Fruit fly (Drosophila melanogaster) whole organism, wandering third instar larva: ENCODE results near the gene dpy.
A peak's percentile ranks its signal among the peaks of the same experiment; 100 is the strongest.

Experiments used
- Dfd ChIP-seq: fragments of >200 bp; optimal IDR thresholded peaks from 2 replicates; lab custom pipeline; 2017; ENCODE audit warnings: missing biosample characterization, missing genetic modification characterization
- GATAd ChIP-seq: sonication (Bioruptor generic); optimal IDR thresholded peaks from 2 replicates; lab custom pipeline; 2016; ENCODE audit warnings: missing biosample characterization, missing genetic modification characterization
- HLH106 ChIP-seq: fragments of 200-800 bp; optimal IDR thresholded peaks from 3 replicates; lab custom pipeline; 2019; ENCODE audit warnings: missing biosample characterization, mild to moderate bottlenecking, missing genetic modification characterization, moderate library complexity
- Hnf4 ChIP-seq: fragments of 200-800 bp; sonication (Bioruptor generic); optimal IDR thresholded peaks from 2 replicates; lab custom pipeline; 2016; ENCODE audit warnings: missing biosample characterization, mild to moderate bottlenecking, missing genetic modification characterization
- Hr78 ChIP-seq: fragments of >200 bp; optimal IDR thresholded peaks from 2 replicates; lab custom pipeline; 2017; ENCODE audit warnings: missing biosample characterization, missing genetic modification characterization
- Vsx2 ChIP-seq: fragments of 200-300, 225-300 bp; sonication (Bioruptor generic); optimal IDR thresholded peaks from 2 replicates; lab custom pipeline; 2018; ENCODE audit warnings: missing biosample characterization, missing genetic modification characterization; ENCODE audit not compliant: partially characterized antibody
- br ChIP-seq: fragments of 200-800 bp; sonication (Bioruptor generic); optimal IDR thresholded peaks from 2 replicates; lab custom pipeline; 2016; ENCODE audit warnings: missing biosample characterization, missing genetic modification characterization
- fru ChIP-seq: fragments of 200-800 bp; sonication (Bioruptor generic); optimal IDR thresholded peaks from 3 replicates; lab custom pipeline; 2016; ENCODE audit warnings: missing biosample characterization, mild to moderate bottlenecking, missing genetic modification characterization
- pan ChIP-seq: fragments of >200 bp; optimal IDR thresholded peaks from 2 replicates; lab custom pipeline; 2017
- psq ChIP-seq: fragments of 200-800 bp; sonication (Bioruptor generic); optimal IDR thresholded peaks from 3 replicates; lab custom pipeline; 2017; ENCODE audit warnings: missing biosample characterization, mild to moderate bottlenecking, missing genetic modification characterization, moderate library complexity

DNA sequence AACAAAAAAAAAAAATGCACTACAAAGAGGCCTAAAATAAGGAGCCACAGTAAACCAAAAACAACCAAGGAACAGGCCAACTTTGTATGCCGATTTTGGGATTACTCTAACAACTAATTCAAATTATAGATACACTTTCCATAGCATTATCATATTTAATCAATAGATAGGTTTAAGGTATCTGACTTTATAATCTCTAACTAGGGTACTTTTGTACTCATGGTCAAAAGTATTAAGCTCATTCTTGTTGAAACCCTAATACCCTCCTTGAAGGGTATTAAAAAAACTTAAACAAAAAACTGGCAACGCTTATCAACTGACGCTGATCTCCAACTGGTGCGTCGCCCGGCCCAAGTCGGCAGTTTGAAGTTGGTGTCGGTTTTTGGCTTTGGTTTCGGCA is 46.9 kb downstream of the dpy start:
- peak; percentile 40 for TF ChIP-seq br (GFP tag; lab: Kevin White, UChicago)
- no peak for TF ChIP-seq Dfd (GFP tag; lab: Kevin White, UChicago)
- TF ChIP-seq HLH106 (tag; lab: Kevin White, UChicago), result peak; percentile 37
- TF ChIP-seq psq (GFP tag; lab: Kevin White, UChicago), result peak; percentile 30
- no peak for TF ChIP-seq Vsx2 (GFP tag; lab: Kevin White, UChicago)
- TF ChIP-seq Hnf4, result no peak
- no peak for TF ChIP-seq GATAd (GFP tag; lab: Kevin White, UChicago)
- peak; percentile 65 for TF ChIP-seq fru
- no peak for TF ChIP-seq pan (lab: Kevin White, UChicago)
- no peak for TF ChIP-seq Hr78 (GFP tag; lab: Kevin White, UChicago)
